Fruit fly (Drosophila melanogaster) whole organism, embryonic: ENCODE measurements around the gene Bx42.

Experiments
- CG14710 ChIP-seq: fragments of 200-800 bp; sonication (Bioruptor generic); optimal IDR thresholded peaks from 3 replicates; lab custom pipeline; 2019; ENCODE audit warnings: missing biosample characterization, mild to moderate bottlenecking, missing genetic modification characterization, moderate library complexity
- CG30431 ChIP-seq: fragments of 200-800 bp; sonication (Bioruptor generic); optimal IDR thresholded peaks from 2 replicates; lab custom pipeline; 2017; ENCODE audit warnings: missing biosample characterization, missing genetic modification characterization
- CG31365 ChIP-seq: fragments of 200-800 bp; sonication (Bioruptor generic); optimal IDR thresholded peaks from 2 replicates; lab custom pipeline; 2018; ENCODE audit warnings: missing biosample characterization, mild to moderate bottlenecking, missing genetic modification characterization
- exex ChIP-seq: fragments of 200-800 bp; sonication (Bioruptor generic); optimal IDR thresholded peaks from 4 replicates; lab custom pipeline; 2018; ENCODE audit warnings: missing biosample characterization, mild to moderate bottlenecking, missing genetic modification characterization, moderate library complexity
- nom ChIP-seq: fragments of 200-800 bp; sonication (Bioruptor generic); optimal IDR thresholded peaks from 2 replicates; lab custom pipeline; 2017; ENCODE audit warnings: missing biosample characterization, missing genetic modification characterization, mild to moderate bottlenecking, moderate library complexity, missing genetic modification reagents

DNA sequence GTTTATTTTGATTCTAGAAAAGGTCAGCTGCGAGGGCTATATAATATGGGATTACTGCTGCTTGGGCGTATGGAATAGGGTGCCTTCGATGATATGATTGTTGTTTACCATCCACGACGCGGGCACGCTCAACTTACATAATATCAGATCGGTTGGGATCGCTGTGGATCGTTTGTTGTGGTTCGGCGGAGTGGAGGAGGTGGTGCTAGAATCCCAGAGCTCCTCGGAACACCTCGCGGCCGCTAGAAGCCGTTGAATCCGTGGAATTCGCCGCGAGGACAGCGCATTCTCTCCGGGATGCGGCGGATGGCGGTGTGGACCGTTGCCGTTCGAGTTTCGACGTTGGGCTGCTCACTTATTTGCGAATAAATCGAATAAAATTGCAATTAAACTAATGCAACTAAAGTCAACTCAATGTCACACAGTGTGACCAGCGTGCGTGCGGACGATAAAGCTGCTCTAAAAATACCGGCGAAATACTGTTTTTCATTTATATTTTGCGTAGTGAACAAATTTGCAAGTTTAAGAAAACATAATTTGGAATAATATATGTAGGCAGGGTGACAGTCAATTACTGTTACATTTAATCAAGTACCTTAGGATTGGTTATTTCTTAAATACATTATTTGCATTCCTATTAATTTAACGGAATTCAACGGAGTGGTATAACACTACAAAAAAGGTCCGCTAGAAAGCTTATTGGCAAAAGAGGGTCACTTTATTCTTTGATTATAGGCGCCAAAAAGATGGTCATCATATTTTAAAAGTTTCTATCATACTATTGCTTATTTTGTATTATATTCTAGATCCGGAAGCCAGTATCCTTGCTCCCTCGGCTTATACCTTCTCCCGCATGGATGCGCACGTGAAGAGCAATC, 2.9 kb downstream of the Bx42 start, which contains the start of gene CG7766:
- no peak for TF ChIP-seq CG31365 (tag; lab: Kevin White, UChicago)
- no peak for TF ChIP-seq nom (GFP tag; lab: Kevin White, UChicago)
- no peak for TF ChIP-seq exex (tag; lab: Kevin White, UChicago)
- no peak for TF ChIP-seq CG30431 (GFP tag; lab: Kevin White, UChicago)
- no peak for TF ChIP-seq CG14710
